Fruit fly (Drosophila melanogaster) whole organism, embryonic: Measurements from ENCODE around the gene CG33768.

Source experiments
- BEAF-32 ChIP-seq: fragments of 200-800 bp; sonication (Bioruptor generic); optimal IDR thresholded peaks from 3 replicates; lab custom pipeline; 2017; ENCODE audit warnings: missing biosample characterization, missing genetic modification characterization, mild to moderate bottlenecking, moderate library complexity, missing genetic modification reagents
- Bdp1 ChIP-seq: fragments of 200-800 bp; sonication (Bioruptor generic); optimal IDR thresholded peaks from 3 replicates; lab custom pipeline; 2016; ENCODE audit warnings: missing biosample characterization, missing genetic modification characterization
- CG10267 ChIP-seq: fragments of 200-800 bp; sonication (Bioruptor generic); optimal IDR thresholded peaks from 2 replicates; lab custom pipeline; 2018; ENCODE audit warnings: missing biosample characterization, mild to moderate bottlenecking, missing genetic modification characterization, moderate library complexity
- CG10366 ChIP-seq: fragments of 200-800 bp; sonication (Bioruptor generic); IDR thresholded peaks from 2 replicates; pipeline ENCODE4 v1.3.6; 2022; ENCODE audit warnings: missing biosample characterization, missing genetic modification characterization
- CG10462 ChIP-seq: fragments of 200-800 bp; sonication (Bioruptor generic); optimal IDR thresholded peaks from 2 replicates; lab custom pipeline; 2016; ENCODE audit warnings: missing biosample characterization, missing genetic modification characterization
- CG12219 ChIP-seq: fragments of 200-800 bp; sonication (Bioruptor generic); optimal IDR thresholded peaks from 3 replicates; lab custom pipeline; 2018; ENCODE audit warnings: missing biosample characterization, mild to moderate bottlenecking, missing genetic modification characterization
- CG12744 ChIP-seq: fragments of 200-800 bp; sonication (Bioruptor generic); optimal IDR thresholded peaks from 2 replicates; lab custom pipeline; 2016; ENCODE audit warnings: missing biosample characterization, missing genetic modification characterization
- CG14050 ChIP-seq: fragments of 200-800 bp; sonication (Bioruptor generic); IDR thresholded peaks from 3 replicates; pipeline ENCODE4 v1.3.6; 2022; ENCODE audit warnings: missing biosample characterization, missing genetic modification characterization
- CG14667 ChIP-seq: fragments of 200-800 bp; sonication (Bioruptor generic); IDR thresholded peaks from 2 replicates; pipeline ENCODE4 v1.3.6; 2022; ENCODE audit warnings: missing biosample characterization, missing genetic modification characterization
- CG14860 ChIP-seq: fragments of 200-800 bp; sonication (Bioruptor generic); IDR thresholded peaks from 3 replicates; pipeline ENCODE4 v1.3.6; 2022; ENCODE audit warnings: missing biosample characterization, missing genetic modification characterization; ENCODE audit not compliant: partially characterized antibody
- CG14965 ChIP-seq: fragments of 200-800 bp; sonication (Bioruptor generic); optimal IDR thresholded peaks from 2 replicates; lab custom pipeline; 2016; ENCODE audit warnings: missing biosample characterization, missing genetic modification characterization, borderline replicate concordance
- CG15479 ChIP-seq: fragments of 200-800 bp; sonication (Bioruptor generic); optimal IDR thresholded peaks from 3 replicates; lab custom pipeline; 2019; ENCODE audit warnings: missing biosample characterization, mild to moderate bottlenecking, missing genetic modification characterization, moderate library complexity
- CG17328 ChIP-seq: fragments of 200-800 bp; sonication (Bioruptor generic); IDR thresholded peaks from 2 replicates; pipeline ENCODE4 v1.3.6; 2022; ENCODE audit warnings: missing biosample characterization, missing genetic modification characterization
- CG18262 ChIP-seq: fragments of 200-800 bp; optimal IDR thresholded peaks from 3 replicates; lab custom pipeline; 2019; ENCODE audit warnings: missing biosample characterization, mild to moderate bottlenecking, missing genetic modification characterization, moderate library complexity
- CG18619 ChIP-seq: fragments of 200-800 bp; sonication (Bioruptor generic); optimal IDR thresholded peaks from 3 replicates; lab custom pipeline; 2017; ENCODE audit warnings: missing biosample characterization, mild to moderate bottlenecking, missing genetic modification characterization
- CG30020 ChIP-seq: fragments of 200-800 bp; optimal IDR thresholded peaks from 2 replicates; lab custom pipeline; 2019; ENCODE audit warnings: missing biosample characterization, mild to moderate bottlenecking, missing genetic modification characterization, moderate library complexity
- CG31441 ChIP-seq: fragments of 200-800 bp; sonication (Bioruptor generic); IDR thresholded peaks from 2 replicates; pipeline ENCODE4 v1.3.6; 2022; ENCODE audit warnings: missing biosample characterization, missing genetic modification characterization
- CG34376 ChIP-seq: fragments of 200-800 bp; sonication (Bioruptor generic); optimal IDR thresholded peaks from 2 replicates; lab custom pipeline; 2018; ENCODE audit warnings: missing biosample characterization, mild to moderate bottlenecking, missing genetic modification characterization
- CG5953 ChIP-seq: fragments of 200-800 bp; sonication (Bioruptor generic); IDR thresholded peaks from 2 replicates; pipeline ENCODE4 v1.3.6; 2022; ENCODE audit warnings: missing biosample characterization, missing genetic modification characterization
- CG7556 ChIP-seq: fragments of 200-800 bp; sonication (Bioruptor generic); optimal IDR thresholded peaks from 2 replicates; lab custom pipeline; 2017; ENCODE audit warnings: missing biosample characterization, mild to moderate bottlenecking, missing genetic modification characterization
- CG8388 ChIP-seq: fragments of 200-800 bp; sonication (Bioruptor generic); optimal IDR thresholded peaks from 2 replicates; lab custom pipeline; 2019; ENCODE audit warnings: missing biosample characterization, mild to moderate bottlenecking, missing genetic modification characterization, moderate library complexity
- CG9727 ChIP-seq: fragments of 200-800 bp; sonication (Bioruptor generic); optimal IDR thresholded peaks from 3 replicates; lab custom pipeline; 2017; ENCODE audit warnings: missing biosample characterization, mild to moderate bottlenecking, missing genetic modification characterization
- CHES-1-like ChIP-seq: fragments of 200-800 bp; sonication (Bioruptor generic); optimal IDR thresholded peaks from 2 replicates; lab custom pipeline; 2016; ENCODE audit warnings: missing biosample characterization, missing genetic modification characterization
- Dfd ChIP-seq, 2 experiments: fragments of >200 bp; optimal IDR thresholded peaks; 2 replicates each; lab custom pipeline; 2017; ENCODE audit warnings: missing biosample characterization in 2 of 2, missing genetic modification characterization in 2 of 2
- HHEX ChIP-seq: fragments of 200-800 bp; sonication (Bioruptor generic); optimal IDR thresholded peaks from 3 replicates; lab custom pipeline; 2017; ENCODE audit warnings: missing biosample characterization, mild to moderate bottlenecking, missing genetic modification characterization, missing genetic modification reagents
- Mrtf ChIP-seq: fragments of 200-800 bp; sonication (Bioruptor generic); IDR thresholded peaks from 3 replicates; pipeline ENCODE4 v1.3.6; 2022; ENCODE audit warnings: missing biosample characterization, missing genetic modification characterization
- NfI ChIP-seq: fragments of 200-800 bp; sonication (Bioruptor generic); optimal IDR thresholded peaks from 3 replicates; lab custom pipeline; 2018; ENCODE audit warnings: missing biosample characterization, mild to moderate bottlenecking, missing genetic modification characterization, moderate library complexity
- Oaz ChIP-seq: fragments of 200-800 bp; sonication (Bioruptor generic); IDR thresholded peaks from 2 replicates; pipeline ENCODE4 v1.3.6; 2022; ENCODE audit warnings: missing biosample characterization, missing genetic modification characterization
- Pdp1 ChIP-seq, 2 experiments: fragments of 200-800 bp; sonication (Bioruptor generic); optimal IDR thresholded peaks; 3 replicates each; lab custom pipeline; 2016; ENCODE audit warnings: missing biosample characterization in 2 of 2, missing genetic modification characterization in 2 of 2, mild to moderate bottlenecking in 1 of 2, moderate library complexity in 1 of 2
- Side ChIP-seq: fragments of 200-800 bp; sonication (Bioruptor generic); optimal IDR thresholded peaks from 2 replicates; lab custom pipeline; 2016; ENCODE audit warnings: missing biosample characterization, missing genetic modification characterization
- Spps ChIP-seq: fragments of 200-800 bp; sonication (Bioruptor generic); optimal IDR thresholded peaks from 2 replicates; lab custom pipeline; 2018; ENCODE audit warnings: missing biosample characterization, mild to moderate bottlenecking, missing genetic modification characterization
- Sry-β ChIP-seq: fragments of 200-800 bp; sonication (Bioruptor generic); optimal IDR thresholded peaks from 2 replicates; lab custom pipeline; 2018; ENCODE audit warnings: missing biosample characterization, mild to moderate bottlenecking, missing genetic modification characterization, moderate library complexity
- Sry-δ ChIP-seq: fragments of 200-800 bp; sonication (Bioruptor generic); optimal IDR thresholded peaks from 2 replicates; lab custom pipeline; 2016; ENCODE audit warnings: missing biosample characterization, missing genetic modification characterization
- Tbp ChIP-seq: fragments of >200 bp; optimal IDR thresholded peaks from 2 replicates; lab custom pipeline; 2018; ENCODE audit warnings: missing biosample characterization, missing genetic modification characterization
- ap ChIP-seq: fragments of 200-800 bp; sonication (Bioruptor generic); IDR thresholded peaks from 2 replicates; pipeline ENCODE4 v1.3.6; 2022; ENCODE audit warnings: missing biosample characterization, missing genetic modification characterization
- bcd ChIP-seq: fragments of 200-800 bp; sonication (Bioruptor generic); optimal IDR thresholded peaks from 2 replicates; lab custom pipeline; 2017; ENCODE audit warnings: missing biosample characterization, mild to moderate bottlenecking, missing genetic modification characterization
- bsh ChIP-seq, 2 experiments: fragments of 200-800 bp; sonication (Bioruptor generic); optimal IDR thresholded peaks; 2 replicates each; lab custom pipeline; 2017 to 2018; ENCODE audit warnings: mild to moderate bottlenecking in 2 of 2, missing biosample characterization in 2 of 2, missing genetic modification characterization in 2 of 2, moderate library complexity in 1 of 2
- disco-r ChIP-seq: fragments of 200-800 bp; sonication (Bioruptor generic); optimal IDR thresholded peaks from 2 replicates; lab custom pipeline; 2016; ENCODE audit warnings: missing biosample characterization, missing genetic modification characterization
- ewg ChIP-seq: fragments of 200-800 bp; sonication (Bioruptor generic); optimal IDR thresholded peaks from 3 replicates; lab custom pipeline; 2017; ENCODE audit warnings: mild to moderate bottlenecking, missing biosample characterization, missing genetic modification reagents, missing genetic modification characterization
- fru ChIP-seq: fragments of >200 bp; optimal IDR thresholded peaks from 2 replicates; lab custom pipeline; 2017
- h ChIP-seq: fragments of >200 bp; optimal IDR thresholded peaks from 2 replicates; lab custom pipeline; 2017
- mld ChIP-seq: fragments of 200-800 bp; sonication (Bioruptor generic); IDR thresholded peaks from 3 replicates; pipeline ENCODE4 v1.3.6; 2022; ENCODE audit warnings: missing biosample characterization, missing genetic modification characterization; ENCODE audit not compliant: partially characterized antibody
- nau ChIP-seq: fragments of 200-800 bp; sonication (Bioruptor generic); optimal IDR thresholded peaks from 3 replicates; lab custom pipeline; 2017; ENCODE audit warnings: missing biosample characterization, mild to moderate bottlenecking, missing genetic modification characterization, missing genetic modification reagents
- nerfin-2 ChIP-seq: fragments of 200-800 bp; sonication (Bioruptor generic); IDR thresholded peaks from 2 replicates; pipeline ENCODE4 v1.3.6; 2022; ENCODE audit warnings: missing biosample characterization, missing genetic modification characterization; ENCODE audit not compliant: partially characterized antibody
- oc ChIP-seq: fragments of 200-800 bp; sonication (Bioruptor generic); optimal IDR thresholded peaks from 2 replicates; lab custom pipeline; 2018; ENCODE audit warnings: missing biosample characterization, mild to moderate bottlenecking, missing genetic modification characterization, moderate library complexity
- phol ChIP-seq: fragments of 200-800 bp; sonication (Bioruptor generic); optimal IDR thresholded peaks from 3 replicates; lab custom pipeline; 2018; ENCODE audit warnings: missing biosample characterization, mild to moderate bottlenecking, missing genetic modification characterization, moderate library complexity
- repo ChIP-seq: fragments of 200-800 bp; sonication (Bioruptor generic); optimal IDR thresholded peaks from 2 replicates; lab custom pipeline; 2016; ENCODE audit warnings: missing biosample characterization, missing genetic modification characterization
- stwl ChIP-seq: fragments of 200-800 bp; sonication (Bioruptor generic); optimal IDR thresholded peaks from 3 replicates; lab custom pipeline; 2018; ENCODE audit warnings: missing biosample characterization, mild to moderate bottlenecking, missing genetic modification characterization, moderate library complexity
- tap ChIP-seq: fragments of 200-800 bp; optimal IDR thresholded peaks from 3 replicates; lab custom pipeline; 2019; ENCODE audit warnings: missing biosample characterization, mild to moderate bottlenecking, missing genetic modification characterization, moderate library complexity
- unpg ChIP-seq: fragments of 200-800 bp; sonication (Bioruptor generic); optimal IDR thresholded peaks from 3 replicates; lab custom pipeline; 2018; ENCODE audit warnings: missing biosample characterization, mild to moderate bottlenecking, missing genetic modification characterization, moderate library complexity

The CG33768 gene

DNA sequence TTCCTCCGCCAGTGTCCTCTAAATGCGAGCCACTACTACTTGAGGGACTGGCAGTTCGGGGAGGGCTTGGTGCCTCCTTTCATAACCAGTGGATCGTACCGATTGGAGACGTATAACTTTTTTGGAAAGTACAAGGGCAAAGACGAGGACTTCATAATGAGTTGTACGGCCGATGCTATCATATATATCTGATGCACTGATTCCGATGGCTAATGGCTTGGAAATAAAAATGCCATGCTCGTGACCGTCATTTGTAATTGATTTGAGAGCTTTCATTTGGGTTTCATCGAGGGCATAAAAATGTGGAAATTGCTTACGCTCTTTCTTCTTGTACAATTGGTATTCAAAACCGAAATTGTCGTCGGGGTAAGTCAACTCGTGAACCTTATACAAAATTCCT lies 2.1 kb downstream of the CG33768 start, which contains the start of gene CG33771:
Gene CG33771, plus strand, starts transcription at position 301 of the 400 bp plus-strand sequence.
- TF ChIP-seq CG15479 (GFP tag; lab: Kevin White, UChicago) (no peak), stwl (tag; lab: Kevin White, UChicago) (no peak), unpg (GFP tag; lab: Kevin White, UChicago) (no peak), CG31441 (GFP tag; lab: Robert Waterston, UW) (no peak), CHES-1-like (no peak), CG10462 (GFP tag; lab: Kevin White, UChicago) (no peak), Dfd (GFP tag; optimal IDR thresholded peaks at IDR 0.05; lab: Kevin White, UChicago) (no peak), ap (no peak), CG7556 (no peak), CG10267 (tag; lab: Kevin White, UChicago) (no peak), nerfin-2 (GFP tag; lab: Robert Waterston, UW) (no peak), ewg (GFP tag; lab: Kevin White, UChicago) (no peak), CG5953 (no peak), CG18619 (GFP tag; lab: Kevin White, UChicago) (no peak), Side (no peak)

DNA sequence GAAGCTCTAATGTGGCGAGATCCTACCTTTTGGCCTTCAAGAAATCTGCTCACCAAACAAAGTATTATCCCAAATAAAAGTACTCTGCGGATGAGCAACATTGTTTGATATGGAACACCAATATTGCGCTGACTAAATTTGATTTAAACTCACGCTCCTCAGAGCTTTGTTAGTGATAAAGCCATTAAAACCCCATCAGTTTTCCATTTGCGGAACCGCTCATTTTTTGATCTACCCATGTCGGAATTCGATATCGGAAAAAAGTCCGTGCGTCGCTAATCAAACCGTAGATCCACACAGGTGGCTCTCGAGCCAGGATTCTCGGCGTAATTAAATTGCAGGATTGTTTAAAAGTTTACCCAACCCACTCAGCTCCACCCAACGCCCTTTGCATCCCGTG lies 5.5 kb downstream of the CG33768 start, which contains the start of gene CG33772:
Gene CG33772, minus strand, starts transcription at position 101 of the 400 bp plus-strand sequence.
- TF ChIP-seq Tbp (no peak), phol (tag; lab: Kevin White, UChicago) (no peak), h (lab: Kevin White, UChicago) (no peak), Oaz (no peak), Mrtf (GFP tag; lab: Robert Waterston, UW) (no peak), mld (GFP tag; lab: Robert Waterston, UW) (no peak), Pdp1 (GFP tag; optimal IDR thresholded peaks at IDR 0.05; lab: Kevin White, UChicago) (no peak), CG17328 (GFP tag; lab: Robert Waterston, UW) (no peak), oc (tag; lab: Kevin White, UChicago) (no peak), CG14667 (no peak), Sry-β (GFP tag; lab: Kevin White, UChicago) (no peak), BEAF-32 (GFP tag; lab: Kevin White, UChicago) (no peak), CG30020 (tag; lab: Kevin White, UChicago) (no peak), CG18262 (tag; lab: Kevin White, UChicago) (no peak), CG34376 (GFP tag; lab: Kevin White, UChicago) (no peak), bcd (GFP tag; lab: Kevin White, UChicago) (no peak), CG14860 (GFP tag; lab: Robert Waterston, UW) (no peak), fru (lab: Kevin White, UChicago) (no peak)
- TF ChIP-seq, all 482 proteins: peak for 0

DNA sequence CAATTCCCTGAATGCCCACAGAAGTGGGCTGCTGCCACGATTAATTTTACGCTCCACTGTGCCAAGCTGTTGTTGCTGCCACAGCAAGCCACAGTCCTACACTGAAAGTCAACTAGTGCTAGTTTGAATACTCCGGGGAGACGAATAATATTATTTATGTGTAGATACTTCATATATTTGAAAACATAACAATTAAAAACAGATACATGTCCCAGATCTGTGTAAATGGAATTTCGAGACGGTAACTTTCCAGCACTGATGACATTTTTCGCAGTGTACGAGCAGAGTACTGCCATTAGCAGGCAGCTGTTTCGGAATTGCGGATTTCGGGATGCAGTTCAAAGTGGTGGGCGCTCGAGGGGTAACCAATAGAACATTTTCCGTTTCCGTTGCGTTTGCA lies 18.1 kb downstream of the CG33768 start:
- TF ChIP-seq bsh (GFP tag; optimal IDR thresholded peaks at IDR 0.05; lab: Kevin White, UChicago) (peak in 1 of 2 experiments; percentile 57), CG14965 (no peak), CG12219 (peak; percentile 33), Spps (no peak), HHEX (peak; percentile 13), tap (no peak), nau (GFP tag; lab: Kevin White, UChicago) (no peak), CG10366 (GFP tag; lab: Robert Waterston, UW) (peak; percentile 13; the same call in 1 of the 2 replicates), disco-r (no peak), Sry-δ (GFP tag; lab: Kevin White, UChicago) (no peak), NfI (GFP tag; lab: Kevin White, UChicago) (no peak), repo (GFP tag; lab: Kevin White, UChicago) (no peak), CG8388 (GFP tag; lab: Kevin White, UChicago) (peak; percentile 22), CG12744 (GFP tag; lab: Kevin White, UChicago) (no peak), Bdp1 (GFP tag; lab: Kevin White, UChicago) (no peak), CG9727 (GFP tag; lab: Kevin White, UChicago) (peak; percentile 30), CG14050 (GFP tag; lab: Robert Waterston, UW) (no peak)
